Fruit fly (Drosophila melanogaster): ENCODE data around the gene dsx-c73A.

Gene dsx-c73A

DNA sequence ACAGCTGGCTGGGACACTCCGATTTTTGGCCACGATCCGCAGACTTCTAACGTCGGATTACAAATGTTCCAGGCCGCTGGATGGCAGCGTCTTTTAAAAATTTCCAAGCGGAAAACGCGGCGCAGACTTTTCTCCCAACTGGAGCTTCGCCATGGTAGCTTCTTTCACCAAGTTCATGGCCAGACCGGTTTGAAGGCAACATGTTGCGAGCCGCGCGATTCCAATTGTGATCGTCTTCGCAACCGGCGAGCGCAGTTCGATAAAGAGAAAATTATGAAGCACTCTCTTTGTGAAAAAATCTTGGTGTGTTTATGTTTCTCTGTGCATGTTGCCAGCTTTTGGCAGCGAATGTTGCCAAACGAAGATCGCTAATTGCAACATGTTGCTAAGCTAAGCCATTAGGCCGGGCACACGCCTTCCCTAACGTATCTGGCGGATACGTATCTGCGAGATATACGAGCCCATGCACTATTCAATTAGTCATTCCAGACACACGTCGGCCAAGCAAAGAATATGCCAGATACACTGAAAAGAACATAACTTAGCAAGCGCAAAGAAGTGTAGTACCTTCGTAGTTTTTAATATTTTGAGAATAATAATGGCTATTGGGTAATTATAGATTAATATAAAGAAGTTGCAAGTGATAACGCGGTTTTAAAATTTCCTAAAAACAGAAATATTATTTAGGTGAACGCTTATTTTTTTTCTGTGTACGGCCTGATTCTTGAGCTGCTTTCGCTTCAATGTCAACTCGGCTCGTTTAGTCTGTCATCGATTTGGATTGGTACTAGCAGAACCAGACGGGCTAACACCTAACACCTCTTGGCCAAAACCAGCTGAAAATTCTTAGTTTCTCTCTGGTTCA, at the start of gene dsx-c73A:
Gene dsx-c73A (minus strand): TSS at position 72 of the 865 bp plus-strand sequence.
- no peak for TF ChIP-seq Pif1B (GFP tag; optimal IDR thresholded peaks at IDR 0.05)
- no peak for TF ChIP-seq CG8159 (tag; optimal IDR thresholded peaks at IDR 0.05)
- TF ChIP-seq EcR (GFP tag; optimal IDR thresholded peaks at IDR 0.05) = peak; percentile 30
- no peak for TF ChIP-seq gl (tag; optimal IDR thresholded peaks at IDR 0.05)
- peak; percentile 43; the same call in 1 of the 2 replicates for TF ChIP-seq Ets98B (GFP tag; IDR thresholded peaks at IDR 0.05)
- peak; percentile 79 for TF ChIP-seq CG8301 (tag; optimal IDR thresholded peaks at IDR 0.05)
- no peak for TF ChIP-seq CG9948 (tag; optimal IDR thresholded peaks at IDR 0.05)
- TF ChIP-seq CG17806 (tag; optimal IDR thresholded peaks at IDR 0.05) = peak; percentile 10
- TF ChIP-seq CG14655 (GFP tag; optimal IDR thresholded peaks at IDR 0.05) = peak; percentile 84
- TF ChIP-seq CG4496 (GFP tag; IDR thresholded peaks at IDR 0.05) = peak; percentile 50; the same call in 1 of the 3 replicates
- TF ChIP-seq CG32121 (GFP tag; IDR thresholded peaks at IDR 0.05) = no peak
- TF ChIP-seq Pif1A (GFP tag; optimal IDR thresholded peaks at IDR 0.05) = peak; percentile 17

DNA sequence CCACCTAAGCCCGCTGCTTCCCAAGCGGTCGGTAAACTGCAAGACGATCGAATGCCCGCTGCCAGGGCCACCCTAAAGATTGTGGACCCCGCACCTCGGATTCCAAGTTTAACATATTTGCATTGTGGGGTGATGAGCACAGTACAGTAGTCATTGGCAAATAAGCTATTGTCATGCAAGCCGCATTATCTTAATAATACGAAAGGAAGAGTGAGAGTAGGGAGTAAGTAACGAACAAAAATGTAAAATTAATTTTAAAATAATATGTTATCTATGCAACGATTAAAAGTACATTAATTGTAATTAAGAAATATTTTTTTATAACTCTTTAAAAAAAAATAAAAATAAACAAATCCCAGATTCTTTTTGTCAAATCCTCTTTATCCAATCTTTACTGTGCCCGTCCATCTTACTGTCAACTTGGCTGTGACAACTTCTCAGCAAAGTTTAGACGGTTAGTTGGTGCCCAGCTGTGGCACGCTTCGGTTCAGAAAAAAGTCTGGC, 45.5 kb upstream of the dsx-c73A start, which contains the start of gene st:
Gene st (plus strand): TSS at position 454 of the 504 bp plus-strand sequence.
- TF ChIP-seq CG10348 (GFP tag; IDR thresholded peaks at IDR 0.05) = no peak
- TF ChIP-seq CG14655 (GFP tag; optimal IDR thresholded peaks at IDR 0.05) = peak; percentile 44
- peak; percentile 55 for TF ChIP-seq CG8159 (tag; optimal IDR thresholded peaks at IDR 0.05)

DNA sequence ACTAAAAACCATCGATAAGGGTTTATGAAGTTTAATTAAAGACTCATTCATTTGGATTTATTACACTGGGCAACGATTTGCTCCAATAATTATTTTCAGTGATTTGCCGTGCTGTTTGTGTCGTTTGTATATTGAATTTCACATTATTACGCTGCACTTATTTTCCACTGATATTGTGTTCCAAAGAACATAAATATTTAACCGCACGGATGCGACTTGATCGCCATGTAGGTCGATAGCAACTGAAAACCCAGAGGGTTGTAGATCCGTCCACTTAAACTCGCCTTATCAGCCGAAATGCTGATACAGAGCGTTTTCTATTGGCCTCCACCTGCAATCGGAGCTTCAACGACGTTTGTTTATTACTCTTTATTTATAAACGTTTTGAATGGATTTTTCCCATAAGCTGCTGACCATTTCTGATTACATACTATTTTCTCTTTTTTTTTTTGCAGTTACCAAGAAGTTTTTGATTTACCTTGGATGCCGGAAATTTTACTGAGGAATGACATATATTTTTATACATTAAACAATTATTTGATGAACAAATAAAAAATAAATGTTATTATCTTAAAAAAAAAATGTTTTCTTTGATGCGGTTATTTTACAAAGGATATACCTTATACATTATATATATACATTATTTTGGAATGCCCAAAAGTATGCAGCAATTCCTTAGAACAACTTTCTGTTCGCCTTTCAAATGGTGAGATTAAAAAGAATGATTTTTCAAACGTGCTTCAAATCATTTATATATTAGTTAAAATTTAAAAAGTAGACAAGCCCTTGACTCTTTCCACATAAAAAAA, 44.4 kb upstream of the dsx-c73A start, which contains the start of gene CG42514:
Gene CG42514 (minus strand): TSS at position 248 of the 809 bp plus-strand sequence.
- no peak for TF ChIP-seq CG10348 (GFP tag; IDR thresholded peaks at IDR 0.05)
- TF ChIP-seq CG8301 (tag; optimal IDR thresholded peaks at IDR 0.05) = no peak
- peak; percentile 75 for TF ChIP-seq D1 (tag; optimal IDR thresholded peaks at IDR 0.05)

DNA sequence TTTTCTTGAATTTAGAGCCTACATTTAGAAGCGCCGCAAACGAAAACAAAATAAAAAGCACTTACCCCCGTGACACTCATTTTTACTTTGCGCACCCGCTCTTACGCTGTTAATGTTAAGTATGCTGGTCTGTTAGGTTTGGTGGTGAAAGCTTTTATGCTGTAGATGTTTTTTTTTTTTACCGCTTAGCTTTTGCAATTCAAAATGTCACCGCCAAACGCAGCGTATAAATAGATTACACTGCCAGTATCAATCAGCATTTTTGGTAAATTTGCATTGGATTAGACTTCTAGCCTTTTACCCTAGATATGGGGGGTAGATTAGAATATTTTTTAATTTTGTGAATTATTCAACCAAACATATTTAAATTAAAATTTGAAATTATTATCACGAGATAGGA, 43.5 kb upstream of the dsx-c73A start:
- no peak for TF ChIP-seq CG13204 (GFP tag; optimal IDR thresholded peaks at IDR 0.05)
- TF ChIP-seq CG34367 (tag; optimal IDR thresholded peaks at IDR 0.05) = no peak
- no peak for TF ChIP-seq Ets98B (GFP tag; IDR thresholded peaks at IDR 0.05)
- no peak for TF ChIP-seq gl (tag; optimal IDR thresholded peaks at IDR 0.05)
- no peak for TF ChIP-seq Pif1A (GFP tag; optimal IDR thresholded peaks at IDR 0.05)
- TF ChIP-seq fd96Ca (GFP tag; IDR thresholded peaks at IDR 0.05) = no peak
- TF ChIP-seq CG12605 (GFP tag; IDR thresholded peaks at IDR 0.05) = no peak
- no peak; the same call in 1 of the 2 replicates for TF ChIP-seq CG32121 (GFP tag; IDR thresholded peaks at IDR 0.05)
- TF ChIP-seq CG17806 (tag; optimal IDR thresholded peaks at IDR 0.05) = no peak
- no peak for TF ChIP-seq EcR (GFP tag; optimal IDR thresholded peaks at IDR 0.05)
- no peak for TF ChIP-seq CG4496 (GFP tag; IDR thresholded peaks at IDR 0.05)
- TF ChIP-seq CG14655 (GFP tag; optimal IDR thresholded peaks at IDR 0.05) = no peak

DNA sequence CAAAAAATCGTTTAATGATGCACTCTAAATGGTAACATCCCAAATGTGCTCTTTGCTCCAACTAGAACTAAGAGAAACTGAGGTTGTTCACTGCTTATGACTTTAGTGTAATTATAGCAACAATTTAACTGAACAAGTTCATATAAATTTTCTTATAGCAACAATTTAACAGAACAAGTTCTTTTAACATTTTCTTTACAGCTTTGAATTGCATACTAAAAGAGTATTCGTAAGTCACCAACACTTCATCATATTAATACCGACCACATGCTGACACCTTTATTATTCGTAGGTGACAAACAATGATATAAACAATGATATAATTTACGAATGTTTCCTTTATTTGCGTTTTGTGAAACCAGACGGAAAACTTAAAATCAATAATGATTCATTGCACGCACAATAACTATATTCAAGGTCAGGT, 42.9 kb upstream of the dsx-c73A start:
- peak; percentile 15 for TF ChIP-seq CG15710 (tag; optimal IDR thresholded peaks at IDR 0.05)
- no peak for TF ChIP-seq Snoo (tag; optimal IDR thresholded peaks at IDR 0.05)
- peak; percentile 16; the same call in 1 of the 3 replicates for TF ChIP-seq CG4496 (GFP tag; IDR thresholded peaks at IDR 0.05)
- no peak for TF ChIP-seq fd96Ca (GFP tag; IDR thresholded peaks at IDR 0.05)
- peak; percentile 19 for TF ChIP-seq CG17806 (tag; optimal IDR thresholded peaks at IDR 0.05)
- TF ChIP-seq Pif1B (GFP tag; optimal IDR thresholded peaks at IDR 0.05) = peak; percentile 1
- no peak for TF ChIP-seq D1 (tag; optimal IDR thresholded peaks at IDR 0.05)
- TF ChIP-seq CG13204 (GFP tag; optimal IDR thresholded peaks at IDR 0.05) = no peak
- no peak; the same call in 1 of the 2 replicates for TF ChIP-seq CG32121 (GFP tag; IDR thresholded peaks at IDR 0.05)
- no peak for TF ChIP-seq Ets98B (GFP tag; IDR thresholded peaks at IDR 0.05)
- no peak for TF ChIP-seq CG34367 (tag; optimal IDR thresholded peaks at IDR 0.05)
- peak; percentile 48 for TF ChIP-seq CG14655 (GFP tag; optimal IDR thresholded peaks at IDR 0.05)
- TF ChIP-seq EcR (GFP tag; optimal IDR thresholded peaks at IDR 0.05) = no peak
- no peak for TF ChIP-seq CG10348 (GFP tag; IDR thresholded peaks at IDR 0.05)
- TF ChIP-seq gl (tag; optimal IDR thresholded peaks at IDR 0.05) = no peak
- TF ChIP-seq rn (GFP tag; IDR thresholded peaks at IDR 0.05) = no peak
- peak; percentile 25 for TF ChIP-seq CG9948 (tag; optimal IDR thresholded peaks at IDR 0.05)
- TF ChIP-seq CG8159 (tag; optimal IDR thresholded peaks at IDR 0.05) = peak; percentile 38
- TF ChIP-seq Pif1A (GFP tag; optimal IDR thresholded peaks at IDR 0.05) = no peak
- peak; percentile 34 for TF ChIP-seq CG8301 (tag; optimal IDR thresholded peaks at IDR 0.05)

DNA sequence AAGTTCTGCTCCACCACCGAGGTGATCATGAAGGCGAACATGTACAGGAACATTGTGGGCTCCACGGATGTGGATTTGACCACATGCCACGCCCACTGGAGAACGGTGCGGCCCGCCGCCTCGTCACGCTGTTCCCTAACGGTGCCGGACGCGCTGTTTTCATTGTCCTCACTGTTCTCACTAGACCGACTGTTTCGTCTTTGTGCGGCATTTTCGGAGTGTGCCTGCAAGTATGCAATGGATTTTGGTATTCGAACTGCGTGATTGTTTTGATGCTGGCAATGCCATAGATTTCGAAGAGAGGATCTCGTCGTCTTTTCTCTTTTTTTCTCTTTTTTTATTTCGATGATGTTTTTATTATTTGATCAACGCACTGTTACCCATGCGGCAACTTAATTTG, 42.0 kb upstream of the dsx-c73A start:
- TF ChIP-seq CG34367 (tag; optimal IDR thresholded peaks at IDR 0.05) = no peak
